Worm (Caenorhabditis elegans) whole organism, L4 larva: Measurements from ENCODE around the gene acdh-6.

Experiments used
- F37D6.2 ChIP-seq: sonication (generic microtip); optimal IDR thresholded peaks from 2 replicates; lab custom pipeline; 2016; ENCODE audit warnings: mild to moderate bottlenecking, missing genetic modification characterization, missing compliant biosample characterization
- T26A8.4 ChIP-seq: fragments of 200-800 bp; sonication (Bioruptor generic); IDR thresholded peaks from 2 replicates; pipeline ENCODE4 v1.3.6; 2022; ENCODE audit warnings: missing genetic modification characterization, missing compliant biosample characterization
- Y48G9A.11 ChIP-seq: fragments of 200-800 bp; sonication (Bioruptor generic); IDR thresholded peaks from 2 replicates; pipeline ENCODE4 v1.3.6; 2022; ENCODE audit warnings: missing genetic modification reagents, missing genetic modification characterization, missing compliant biosample characterization
- Y5F2A.4 ChIP-seq: fragments of 200-800 bp; sonication (Bioruptor generic); optimal IDR thresholded peaks from 2 replicates; lab custom pipeline; 2018; ENCODE audit warnings: mild to moderate bottlenecking, missing genetic modification characterization, missing compliant biosample characterization
- Y75B8A.6 ChIP-seq: fragments of 200-800 bp; sonication (Bioruptor generic); IDR thresholded peaks from 2 replicates; pipeline ENCODE4 v1.3.6; 2022; ENCODE audit warnings: missing genetic modification reagents, missing genetic modification characterization, missing compliant biosample characterization
- aha-1 ChIP-seq: fragments of 150-350 bp; peaks from one replicate; lab custom pipeline; 2014; ENCODE audit warnings: missing biosample characterization, missing genetic modification characterization
- ama-1 ChIP-seq: fragments of 150-350 bp; optimal IDR thresholded peaks from 2 replicates; lab custom pipeline; 2014; ENCODE audit warnings: inconsistent platforms, mixed read lengths
- ceh-62 ChIP-seq: sonication (generic microtip); optimal IDR thresholded peaks from 2 replicates; lab custom pipeline; 2017; ENCODE audit warnings: missing biosample characterization, missing genetic modification characterization
- daf-16 ChIP-seq, 3 experiments: sonication (generic microtip); optimal IDR thresholded peaks; 2 replicates each; lab custom pipeline; 2016 to 2017; ENCODE audit warnings: missing genetic modification characterization in 3 of 3, missing genetic modification reagents in 3 of 3, mild to moderate bottlenecking in 2 of 3, missing compliant biosample characterization in 2 of 3, missing biosample characterization in 1 of 3, moderate library complexity in 1 of 3
- daf-8 ChIP-seq: fragments of 200-800 bp; sonication (Bioruptor generic); IDR thresholded peaks from 2 replicates; pipeline ENCODE4 v1.3.6; 2022; ENCODE audit warnings: missing genetic modification characterization, missing compliant biosample characterization
- dmd-6 ChIP-seq: fragments of 200-800 bp; sonication (Bioruptor generic); IDR thresholded peaks from 2 replicates; pipeline ENCODE4 v1.3.6; 2022; ENCODE audit warnings: missing genetic modification reagents, missing genetic modification characterization, missing compliant biosample characterization
- fkh-10 ChIP-seq: fragments of 150-350 bp; optimal IDR thresholded peaks from 2 replicates; lab custom pipeline; 2014; ENCODE audit warnings: missing biosample characterization, missing genetic modification reagents, missing genetic modification characterization
- gei-8 ChIP-seq: fragments of 200-800 bp; sonication (Bioruptor generic); optimal IDR thresholded peaks from 2 replicates; lab custom pipeline; 2018; ENCODE audit warnings: mild to moderate bottlenecking, missing genetic modification characterization, missing compliant biosample characterization
- hlh-11 ChIP-seq: fragments of 200-800 bp; sonication (Bioruptor generic); optimal IDR thresholded peaks from 2 replicates; lab custom pipeline; 2018; ENCODE audit warnings: mild to moderate bottlenecking, missing genetic modification characterization, missing compliant biosample characterization
- lin-13 ChIP-seq: fragments of 150-350 bp; optimal IDR thresholded peaks from 2 replicates; lab custom pipeline; 2014; ENCODE audit warnings: missing biosample characterization, missing genetic modification reagents, missing genetic modification characterization
- lin-29 ChIP-seq: fragments of 200-800 bp; sonication (Bioruptor generic); IDR thresholded peaks from 2 replicates; pipeline ENCODE4 v1.3.6; 2022; ENCODE audit warnings: missing genetic modification reagents, missing genetic modification characterization, missing compliant biosample characterization
- lin-39 ChIP-seq: fragments of 150-350 bp; optimal IDR thresholded peaks from 2 replicates; lab custom pipeline; 2014; ENCODE audit warnings: missing biosample characterization, missing genetic modification reagents, missing genetic modification characterization
- lsy-2 ChIP-seq, 2 experiments: fragments of 150-350 bp in 1 of 2; sonication (generic microtip) in 1 of 2; optimal IDR thresholded peaks; 2 replicates each; lab custom pipeline; 2014 to 2017; ENCODE audit warnings: missing biosample characterization in 2 of 2, missing genetic modification characterization in 2 of 2
- madf-5 ChIP-seq, 2 experiments: fragments of 200-800 bp; sonication (Bioruptor generic); IDR thresholded peaks; 2 replicates each; pipeline ENCODE4 v1.3.6; 2022; ENCODE audit warnings: missing compliant biosample characterization in 2 of 2, missing genetic modification characterization in 2 of 2
- mdt-29 ChIP-seq: fragments of 200-800 bp; sonication (Bioruptor generic); IDR thresholded peaks from 2 replicates; pipeline ENCODE4 v1.3.6; 2022; ENCODE audit warnings: missing genetic modification reagents, missing genetic modification characterization, missing compliant biosample characterization
- mxl-3 ChIP-seq: fragments of 200-800 bp; sonication (Bioruptor generic); optimal IDR thresholded peaks from 2 replicates; lab custom pipeline; 2018; ENCODE audit warnings: mild to moderate bottlenecking, missing genetic modification characterization, missing compliant biosample characterization
- nhr-28 ChIP-seq: fragments of 150-350 bp; optimal IDR thresholded peaks from 2 replicates; lab custom pipeline; 2014; ENCODE audit warnings: missing biosample characterization, missing genetic modification characterization
- nhr-6 ChIP-seq: fragments of 150-350 bp; optimal IDR thresholded peaks from 2 replicates; lab custom pipeline; 2014; ENCODE audit warnings: missing biosample characterization, missing genetic modification characterization
- nhr-76 ChIP-seq: fragments of 150-350 bp; optimal IDR thresholded peaks from 2 replicates; lab custom pipeline; 2014; ENCODE audit warnings: missing biosample characterization, missing genetic modification characterization
- pha-4 ChIP-seq, 2 experiments: fragments of 150-350 bp in 1 of 2; fragments of 200-800 bp in 1 of 2; sonication (Bioruptor generic) in 1 of 2; IDR thresholded peaks in 1 of 2; optimal IDR thresholded peaks in 1 of 2; 2 replicates each; pipeline versions ENCODE4 v1.3.6 to Lab custom; 2014 to 2022; ENCODE audit warnings: missing genetic modification characterization in 2 of 2, missing genetic modification reagents in 2 of 2, missing biosample characterization in 1 of 2, missing compliant biosample characterization in 1 of 2
- php-3 ChIP-seq: fragments of 200-800 bp; sonication (Bioruptor generic); IDR thresholded peaks from 2 replicates; pipeline ENCODE4 v1.3.6; 2022; ENCODE audit warnings: missing genetic modification reagents, missing genetic modification characterization, missing compliant biosample characterization
- pqm-1 ChIP-seq: sonication (generic microtip); optimal IDR thresholded peaks from 2 replicates; lab custom pipeline; 2017; ENCODE audit warnings: missing biosample characterization, missing genetic modification characterization
- sdz-12 ChIP-seq: fragments of 200-800 bp; sonication (Bioruptor generic); optimal IDR thresholded peaks from 2 replicates; lab custom pipeline; 2018; ENCODE audit warnings: mild to moderate bottlenecking, missing genetic modification characterization, missing compliant biosample characterization
- snpc-4 ChIP-seq: fragments of 150-350 bp; optimal IDR thresholded peaks from 2 replicates; lab custom pipeline; 2014; ENCODE audit warnings: missing biosample characterization, missing genetic modification characterization
- spr-1 ChIP-seq: sonication (generic microtip); optimal IDR thresholded peaks from 2 replicates; lab custom pipeline; 2016; ENCODE audit warnings: mild to moderate bottlenecking, missing genetic modification characterization, missing compliant biosample characterization
- tag-97 ChIP-seq: fragments of 200-800 bp; sonication (Bioruptor generic); IDR thresholded peaks from 2 replicates; pipeline ENCODE4 v1.3.6; 2022; ENCODE audit warnings: missing genetic modification characterization, missing compliant biosample characterization
- tra-1 ChIP-seq: fragments of 200-800 bp; sonication (Bioruptor generic); IDR thresholded peaks from 2 replicates; pipeline ENCODE4 v1.3.6; 2022; ENCODE audit warnings: missing genetic modification reagents, missing genetic modification characterization, missing compliant biosample characterization
- unc-62 ChIP-seq, 3 experiments: fragments of 150-350 bp in 1 of 3; sonication (generic microtip); optimal IDR thresholded peaks in 2 of 3; peaks in 1 of 3; 1 replicate in 1 of 3; 2 replicates in 2 of 3; lab custom pipeline; 2014 to 2017; ENCODE audit warnings: missing biosample characterization in 3 of 3, missing genetic modification characterization in 3 of 3, missing genetic modification reagents in 3 of 3, missing genotype in 1 of 3
- vab-7 ChIP-seq: fragments of 200-800 bp; sonication (Bioruptor generic); IDR thresholded peaks from 2 replicates; pipeline ENCODE4 v1.3.6; 2022; ENCODE audit warnings: missing genetic modification reagents, missing genetic modification characterization, missing compliant biosample characterization
- zip-11 ChIP-seq: fragments of 200-800 bp; sonication (Bioruptor generic); IDR thresholded peaks from 2 replicates; pipeline ENCODE4 v1.3.6; 2022; ENCODE audit warnings: missing genetic modification characterization, missing compliant biosample characterization

The acdh-6 gene

ce11 chrIII:8589195-8589594 lies 28.3 kb downstream of the acdh-6 start, which contains the start of gene fip-3:
Gene fip-3 (minus strand): TSS chrIII:8589488.
- TF ChIP-seq unc-62 (GFP tag; optimal IDR thresholded peaks at IDR 0.05 in 1 of 2; lab: Kevin White, UChicago) (peak in 1 of 2 experiments; percentile 94), unc-62 (tag; optimal IDR thresholded peaks at IDR 0.05; lab: Kevin White, UChicago) (no peak), lin-13 (GFP tag; lab: Kevin White, UChicago) (no peak)

ce11 chrIII:8590882-8591281 lies 29.9 kb downstream of the acdh-6 start, which contains the start of gene fipr-16:
Gene fipr-16 (minus strand): TSS chrIII:8590982.
- TF ChIP-seq nhr-6 (no peak), vab-7 (GFP tag; lab: Robert Waterston, UW) (no peak), mdt-29 (GFP tag; lab: Robert Waterston, UW) (no peak), mxl-3 (GFP tag; lab: Kevin White, UChicago) (no peak), php-3 (no peak), sdz-12 (GFP tag; lab: Kevin White, UChicago) (no peak), tag-97 (GFP tag; lab: Robert Waterston, UW) (no peak)

DNA sequence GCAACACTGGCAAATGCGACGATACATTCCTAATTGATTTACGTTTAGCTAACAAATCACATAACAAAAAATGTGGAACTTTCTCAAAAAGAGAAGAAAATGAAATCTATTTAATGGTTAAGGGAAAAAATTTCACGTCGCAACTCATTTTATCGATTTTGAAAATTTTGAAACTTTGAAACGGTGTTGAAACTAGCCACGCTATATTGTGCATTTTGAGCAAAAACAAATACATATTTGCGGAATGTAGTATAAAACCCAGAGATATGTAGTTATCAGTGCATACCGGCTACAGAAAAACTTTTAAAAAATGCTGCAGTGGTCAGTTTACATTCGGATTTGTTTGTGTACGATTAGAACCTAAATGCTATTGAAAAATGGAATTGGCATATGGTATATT lies 32.7 kb downstream of the acdh-6 start, which contains the start of gene C06E1.7:
Gene C06E1.7 (minus strand): TSS at position 101 of the 400 bp plus-strand sequence.
- TF ChIP-seq php-3 (no peak), nhr-76 (tag; lab: Kevin White, UChicago) (no peak), gei-8 (GFP tag; lab: Kevin White, UChicago) (no peak), Y5F2A.4 (GFP tag; lab: Kevin White, UChicago) (no peak), lsy-2 (tag; optimal IDR thresholded peaks at IDR 0.05; lab: Kevin White, UChicago) (no peak), spr-1 (no peak), F37D6.2 (tag; lab: Kevin White, UChicago) (no peak), Y75B8A.6 (GFP tag; lab: Robert Waterston, UW) (no peak), snpc-4 (tag; lab: Kevin White, UChicago) (no peak), tra-1 (GFP tag; lab: Robert Waterston, UW) (no peak), pqm-1 (tag; lab: Kevin White, UChicago) (no peak), pha-4 (GFP tag; IDR thresholded peaks at IDR 0.05; lab: Robert Waterston, UW) (no peak), pha-4 (tag; optimal IDR thresholded peaks at IDR 0.05; lab: Kevin White, UChicago) (no peak), zip-11 (GFP tag; lab: Robert Waterston, UW) (no peak), daf-8 (GFP tag; lab: Robert Waterston, UW) (no peak), ama-1 (no peak), lin-29 (GFP tag; lab: Robert Waterston, UW) (no peak), Y48G9A.11 (no peak)

DNA sequence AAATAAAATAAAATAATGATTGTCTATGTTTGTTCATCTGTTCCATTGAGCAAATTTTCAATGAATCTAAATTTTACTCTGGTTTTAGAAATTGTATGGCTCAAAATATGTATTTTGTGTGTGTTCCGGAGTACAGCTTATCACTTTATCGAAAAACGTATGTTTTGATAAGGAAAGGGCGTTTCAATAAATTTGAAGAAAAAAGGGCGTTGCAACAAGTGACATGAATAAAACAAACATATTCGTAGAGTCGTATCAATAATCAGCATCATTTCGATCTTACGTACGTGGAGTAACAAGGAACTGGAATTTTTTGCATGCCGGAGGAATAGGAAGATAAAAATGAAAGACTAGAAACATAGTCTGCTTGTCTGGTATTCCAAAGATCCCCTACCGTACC lies 33.2 kb downstream of the acdh-6 start:
- TF ChIP-seq nhr-28 (tag; lab: Kevin White, UChicago) (peak; percentile 90), fkh-10 (GFP tag; lab: Kevin White, UChicago) (no peak), gei-8 (GFP tag; lab: Kevin White, UChicago) (no peak), daf-16 (GFP tag; optimal IDR thresholded peaks at IDR 0.05; lab: Kevin White, UChicago) (no peak), daf-16 (tag; optimal IDR thresholded peaks at IDR 0.05; lab: Kevin White, UChicago) (peak; percentile 35), hlh-11 (tag; lab: Kevin White, UChicago) (peak; percentile 52), aha-1 (tag; lab: Kevin White, UChicago) (peak; percentile 89), pqm-1 (tag; lab: Kevin White, UChicago) (peak; percentile 96), F37D6.2 (tag; lab: Kevin White, UChicago) (no peak), ceh-62 (tag; lab: Kevin White, UChicago) (no peak), lin-39 (tag; lab: Kevin White, UChicago) (no peak), madf-5 (GFP tag; IDR thresholded peaks at IDR 0.05; lab: Robert Waterston, UW) (no peak), T26A8.4 (GFP tag; lab: Robert Waterston, UW) (no peak), dmd-6 (GFP tag; lab: Robert Waterston, UW) (peak; percentile 59; the same call in 1 of the 2 replicates)
